Worm (Caenorhabditis elegans): ENCODE measurements around the gene cng-1.
A peak's percentile ranks its signal among the peaks of the same experiment; 100 is the strongest.

DNA sequence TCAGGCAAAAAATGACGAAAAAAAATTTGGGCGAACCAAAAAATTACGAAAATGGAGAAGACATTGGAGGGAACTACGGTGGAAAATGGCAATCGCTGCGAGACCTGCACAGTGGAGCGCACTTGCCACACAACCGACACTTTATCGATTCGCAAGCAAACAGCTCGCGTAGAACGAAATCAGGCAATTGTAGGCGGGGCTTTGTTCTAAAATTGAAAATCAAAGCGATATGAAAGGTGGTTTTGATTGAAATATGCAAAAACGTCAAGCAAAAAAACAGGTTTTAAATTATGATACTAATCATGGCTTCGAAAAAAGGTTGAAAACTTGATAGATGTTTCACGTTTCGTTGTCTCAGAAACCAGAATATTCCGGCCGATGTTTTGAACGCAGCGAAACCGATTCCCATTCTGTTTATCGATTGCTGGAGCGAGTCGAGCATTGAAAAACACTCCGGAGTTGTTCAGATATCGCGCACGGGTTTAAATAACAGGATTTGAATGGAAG lies 29.0 kb downstream of the cng-1 start, which contains the start of the genes fib-1 and mut-15:
- peak; percentile 85 for TF ChIP-seq snpc-4 (tag; optimal IDR thresholded peaks at IDR 0.05)
- peak; percentile 72 for TF ChIP-seq ztf-4 (tag; optimal IDR thresholded peaks at IDR 0.05)
- TF ChIP-seq fkh-10 (GFP tag; optimal IDR thresholded peaks at IDR 0.05), result peak; percentile 74
- TF ChIP-seq lin-13 (GFP tag; optimal IDR thresholded peaks at IDR 0.05), result peak; percentile 88
- peak; percentile 95 to 98 for TF ChIP-seq lsy-2 (tag; optimal IDR thresholded peaks at IDR 0.05)
- TF ChIP-seq jun-1 (tag; optimal IDR thresholded peaks at IDR 0.05), result peak; percentile 87
- peak in 1 of 2 experiments; percentile 92 for TF ChIP-seq ztf-11 (tag; optimal IDR thresholded peaks at IDR 0.05)
- no peak for TF ChIP-seq unc-62 (GFP tag; optimal IDR thresholded peaks at IDR 0.05)
- peak; percentile 65 for TF ChIP-seq hpl-2 (GFP tag; optimal IDR thresholded peaks at IDR 0.05)
- no peak for TF ChIP-seq nhr-76 (tag; optimal IDR thresholded peaks at IDR 0.05)
